Worm (Caenorhabditis elegans): Measurements from ENCODE around the gene mak-1.

- TF ChIP-seq him-1 (tag; optimal IDR thresholded peaks at IDR 0.05): peak; percentile 2
- TF ChIP-seq dao-5 (tag; optimal IDR thresholded peaks at IDR 0.05): no peak
Measured at ce11 chrII:8747246-8747938, 3.5 kb downstream of the mak-1 start.
